Fruit fly (Drosophila melanogaster): Measurements from ENCODE around the gene ArgRS.

ArgRS gene

DNA sequence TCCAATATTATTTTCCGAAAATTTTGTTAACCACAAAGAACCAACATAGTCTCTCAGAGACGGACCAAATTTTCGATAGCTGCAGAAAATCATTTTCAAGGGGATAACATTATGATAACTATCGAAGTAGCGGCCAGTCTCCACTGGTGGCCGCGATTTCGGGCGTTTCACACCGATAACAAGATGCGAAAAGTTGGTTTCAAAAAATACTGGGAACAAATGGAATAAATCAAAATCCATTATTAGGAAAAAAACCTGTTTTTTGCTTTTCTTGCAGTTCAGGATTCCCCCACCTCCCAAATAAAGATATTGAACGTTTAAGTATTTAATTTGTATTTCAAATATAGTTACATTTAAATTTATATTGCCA, 43.3 kb upstream of the ArgRS start, which contains the start of gene tay (continued):
- TF ChIP-seq ken (GFP tag; IDR thresholded peaks at IDR 0.05) (no peak), slp2 (GFP tag; optimal IDR thresholded peaks at IDR 0.05) (no peak), fd102C (GFP tag; optimal IDR thresholded peaks at IDR 0.05) (no peak), so (GFP tag; IDR thresholded peaks at IDR 0.05) (no peak), CG8290 (GFP tag; optimal IDR thresholded peaks at IDR 0.05) (peak; percentile 47), CG8290 (tag; optimal IDR thresholded peaks at IDR 0.05) (no peak), gce (GFP tag; IDR thresholded peaks at IDR 0.05) (no peak), otp (GFP tag; IDR thresholded peaks at IDR 0.05) (no peak), Doc2 (GFP tag; IDR thresholded peaks at IDR 0.05) (no peak), dimm (GFP tag; IDR thresholded peaks at IDR 0.05) (no peak), Doc3 (GFP tag; IDR thresholded peaks at IDR 0.05; ENCODE audit: partially characterized antibody) (no peak), az2 (GFP tag; optimal IDR thresholded peaks at IDR 0.05) (no peak), CG16815 (GFP tag; optimal IDR thresholded peaks at IDR 0.05) (no peak), CG9876 (GFP tag; optimal IDR thresholded peaks at IDR 0.05) (no peak), Meics (GFP tag; optimal IDR thresholded peaks at IDR 0.05) (no peak), schlank (tag; optimal IDR thresholded peaks at IDR 0.05) (no peak), eve (GFP tag; optimal IDR thresholded peaks at IDR 0.05) (no peak), ind (GFP tag; optimal IDR thresholded peaks at IDR 0.05) (no peak), nmo (GFP tag; optimal IDR thresholded peaks at IDR 0.05) (peak; percentile 39), seq (GFP tag; IDR thresholded peaks at IDR 0.05) (no peak), Hey (tag; optimal IDR thresholded peaks at IDR 0.05) (no peak), CG3838 (GFP tag; optimal IDR thresholded peaks at IDR 0.05) (no peak), CG34422 (GFP tag; IDR thresholded peaks at IDR 0.05) (no peak), Atf6 (GFP tag; IDR thresholded peaks at IDR 0.05) (no peak), Six4 (GFP tag; optimal IDR thresholded peaks at IDR 0.05) (no peak), HLH3B (GFP tag; IDR thresholded peaks at IDR 0.05) (no peak), trem (tag; optimal IDR thresholded peaks at IDR 0.05) (peak; percentile 15), CG6813 (GFP tag; optimal IDR thresholded peaks at IDR 0.05) (no peak), Hsf (GFP tag; optimal IDR thresholded peaks at IDR 0.05) (no peak), Sry-β (GFP tag; optimal IDR thresholded peaks at IDR 0.05) (no peak), Sox100B (GFP tag; optimal IDR thresholded peaks at IDR 0.05) (no peak), gt (GFP tag; IDR thresholded peaks at IDR 0.05) (no peak), CG6765 (GFP tag; optimal IDR thresholded peaks at IDR 0.05) (no peak), CG34376 (GFP tag; optimal IDR thresholded peaks at IDR 0.05) (no peak), CG12155 (GFP tag; optimal IDR thresholded peaks at IDR 0.05) (no peak), rib (GFP tag; IDR thresholded peaks at IDR 0.05) (no peak), CG6175 (GFP tag; IDR thresholded peaks at IDR 0.05) (no peak), emc (GFP tag; optimal IDR thresholded peaks at IDR 0.05) (no peak), CG15601 (tag; optimal IDR thresholded peaks at IDR 0.05) (no peak), CG13287 (GFP tag; IDR thresholded peaks at IDR 0.05; ENCODE audit: partially characterized antibody) (peak; percentile 54), nom (GFP tag; optimal IDR thresholded peaks at IDR 0.05) (no peak), CG18764 (GFP tag; optimal IDR thresholded peaks at IDR 0.05) (no peak), D (optimal IDR thresholded peaks at IDR 0.05) (no peak), D (GFP tag; optimal IDR thresholded peaks at IDR 0.05) (no peak), GATAe (GFP tag; conservative IDR thresholded peaks at IDR 0.05) (no peak), mld (GFP tag; IDR thresholded peaks at IDR 0.05; ENCODE audit: partially characterized antibody) (0 out of 3 replicates have a peak, but pooled peaks have one; percentile 37), mam (GFP tag; optimal IDR thresholded peaks at IDR 0.05) (no peak), CG8359 (GFP tag; optimal IDR thresholded peaks at IDR 0.05; ENCODE audit: borderline replicate concordance) (no peak), sqz (GFP tag; optimal IDR thresholded peaks at IDR 0.05) (no peak), Myb (GFP tag; optimal IDR thresholded peaks at IDR 0.05) (peak; percentile 42), CG4820 (GFP tag; optimal IDR thresholded peaks at IDR 0.05) (no peak), CG18599 (GFP tag; optimal IDR thresholded peaks at IDR 0.05) (no peak), CG14710 (tag; optimal IDR thresholded peaks at IDR 0.05) (peak; percentile 21)
